Worm (Caenorhabditis elegans): ENCODE data around the gene exos-1.

The exos-1 gene

DNA sequence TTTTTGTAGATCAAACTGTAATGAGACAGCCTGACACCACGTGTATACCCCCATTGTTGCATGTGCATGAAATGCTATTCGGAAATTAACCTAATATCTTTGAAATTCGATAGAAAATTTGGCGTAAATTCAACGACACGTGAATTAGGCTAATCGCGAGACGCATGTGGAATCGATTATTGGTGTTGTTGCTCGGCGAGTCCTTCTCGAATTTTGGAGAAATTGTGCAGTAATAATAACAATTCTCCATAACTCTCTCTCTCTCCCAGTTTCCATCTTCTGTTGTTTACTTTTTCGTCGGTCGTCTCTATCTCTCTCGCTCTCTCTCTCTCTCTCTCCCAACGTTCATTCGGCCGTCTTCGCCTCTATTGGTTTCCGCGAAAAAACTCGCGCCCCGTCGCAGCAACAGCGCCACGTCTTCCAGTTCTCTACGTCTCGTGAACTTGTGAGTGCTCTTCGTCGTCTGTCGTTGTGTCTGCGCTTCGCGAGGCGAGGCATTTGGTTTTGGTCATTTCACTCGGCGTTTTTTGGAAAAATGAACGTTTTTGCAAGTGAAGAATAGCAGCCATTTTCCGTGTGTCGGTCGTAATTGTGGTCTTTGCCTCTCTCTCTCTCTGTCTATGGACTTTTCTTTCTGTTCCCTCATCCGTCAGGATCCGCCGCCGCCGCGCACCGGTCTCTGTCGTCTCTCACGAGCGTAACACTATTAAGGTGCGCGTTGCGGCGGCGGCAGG, 45.9 kb downstream of the exos-1 start:
- TF ChIP-seq xbp-1 (tag; optimal IDR thresholded peaks at IDR 0.05) (peak; percentile 77), pqm-1 (tag; optimal IDR thresholded peaks at IDR 0.05) (no peak), ceh-63 (GFP tag; optimal IDR thresholded peaks at IDR 0.05) (no peak), rnt-1 (tag; optimal IDR thresholded peaks at IDR 0.05) (no peak), hlh-17 (GFP tag; optimal IDR thresholded peaks at IDR 0.05; ENCODE audit: borderline replicate concordance) (no peak), ama-1 (optimal IDR thresholded peaks at IDR 0.05) (no peak), mep-1 (tag; optimal IDR thresholded peaks at IDR 0.05) (peak; percentile 45), tbx-2 (tag; optimal IDR thresholded peaks at IDR 0.05) (peak; percentile 53), nhr-12 (tag; optimal IDR thresholded peaks at IDR 0.05) (no peak), ets-5 (GFP tag; IDR thresholded peaks at IDR 0.05) (no peak), zag-1 (tag; optimal IDR thresholded peaks at IDR 0.05) (no peak), lin-13 (GFP tag; optimal IDR thresholded peaks at IDR 0.05) (peak; percentile 12), sptf-1 (tag; optimal IDR thresholded peaks at IDR 0.05) (no peak), fkh-8 (tag; optimal IDR thresholded peaks at IDR 0.05) (peak; percentile 70), dsc-1 (tag; optimal IDR thresholded peaks at IDR 0.05) (peak; percentile 90), fkh-4 (tag; optimal IDR thresholded peaks at IDR 0.05; ENCODE audit: borderline replicate concordance) (peak; percentile 51), lsy-2 (tag; optimal IDR thresholded peaks at IDR 0.05) (peak; percentile 37 to 70), unc-86 (tag; optimal IDR thresholded peaks at IDR 0.05) (peak; percentile 46), Y116A8C.19 (tag; optimal IDR thresholded peaks at IDR 0.05; ENCODE audit: borderline replicate concordance) (no peak), nhr-237 (tag; optimal IDR thresholded peaks at IDR 0.05) (no peak), mdl-1 (tag; optimal IDR thresholded peaks at IDR 0.05) (peak in 1 of 2 experiments; percentile 48), jun-1 (tag; optimal IDR thresholded peaks at IDR 0.05) (peak; percentile 54), unc-130 (tag; optimal IDR thresholded peaks at IDR 0.05) (no peak), unc-62 (GFP tag; optimal IDR thresholded peaks at IDR 0.05) (no peak), aha-1 (tag; optimal IDR thresholded peaks at IDR 0.05) (no peak), nhr-47 (tag; optimal IDR thresholded peaks at IDR 0.05) (peak; percentile 72), mef-2 (tag; optimal IDR thresholded peaks at IDR 0.05) (no peak), ztf-11 (tag; optimal IDR thresholded peaks at IDR 0.05) (no peak), fos-1 (tag; optimal IDR thresholded peaks at IDR 0.05) (no peak), nhr-28 (tag; optimal IDR thresholded peaks at IDR 0.05) (no peak), nhr-20 (tag; optimal IDR thresholded peaks at IDR 0.05) (peak; percentile 55), egl-27 (tag; optimal IDR thresholded peaks at IDR 0.05) (no peak), skn-1 (tag; optimal IDR thresholded peaks at IDR 0.05) (no peak), fkh-10 (GFP tag; optimal IDR thresholded peaks at IDR 0.05) (peak; percentile 53), nhr-90 (tag; optimal IDR thresholded peaks at IDR 0.05; ENCODE audit: poor library complexity) (peak; percentile 22), lin-39 (tag; optimal IDR thresholded peaks at IDR 0.05) (no peak), egl-13 (tag; optimal IDR thresholded peaks at IDR 0.05) (no peak), F16B12.6 (tag; optimal IDR thresholded peaks at IDR 0.05) (peak; percentile 37), unc-98 (GFP tag; IDR thresholded peaks at IDR 0.05) (no peak), nhr-11 (tag; optimal IDR thresholded peaks at IDR 0.05) (no peak), irx-1 (tag; optimal IDR thresholded peaks at IDR 0.05) (no peak), C04F5.9 (tag; optimal IDR thresholded peaks at IDR 0.05) (no peak), lin-14 (GFP tag; optimal IDR thresholded peaks at IDR 0.05) (peak; percentile 96), aly-2 (tag; optimal IDR thresholded peaks at IDR 0.05) (no peak), pax-3 (tag; optimal IDR thresholded peaks at IDR 0.05) (peak; percentile 39), lin-35 (GFP tag; optimal IDR thresholded peaks at IDR 0.05) (peak; percentile 55 to 65), lir-3 (tag; optimal IDR thresholded peaks at IDR 0.05; ENCODE audit: poor library complexity) (no peak), nhr-84 (tag; optimal IDR thresholded peaks at IDR 0.05) (no peak), ceh-82 (tag; optimal IDR thresholded peaks at IDR 0.05) (peak; percentile 22 to 66 (median 54)), nhr-19 (GFP tag; conservative IDR thresholded peaks at IDR 0.05) (peak; percentile 37), zip-4 (GFP tag; optimal IDR thresholded peaks at IDR 0.05) (no peak), unc-30 (tag; optimal IDR thresholded peaks at IDR 0.05) (no peak)

Data from whole organism, L1 larva.